Worm (Caenorhabditis elegans): ENCODE data around the gene set-28.
"Not testable (repeated sequence)": the region's sequence is repeated elsewhere in the genome, so short reads cannot be mapped to it uniquely, and the experiment has no call there.

set-28 gene

DNA sequence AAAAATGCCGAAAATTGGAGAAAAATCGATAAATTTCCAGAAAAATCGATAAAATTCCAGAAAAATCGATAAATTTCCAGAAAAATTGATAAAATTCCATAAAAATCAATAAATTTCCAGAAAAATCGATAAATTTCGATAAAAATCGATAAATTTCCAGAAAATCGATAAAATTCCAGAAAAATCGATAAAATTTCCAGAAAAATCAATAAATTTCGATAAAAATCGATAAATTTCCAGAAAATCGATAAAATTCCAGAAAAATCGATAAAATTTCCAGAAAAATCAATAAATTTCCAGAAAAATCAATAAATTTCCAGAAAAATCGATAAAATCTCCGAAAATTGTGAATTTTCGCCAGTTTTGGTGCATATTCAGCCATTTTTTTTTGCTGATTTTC lies 31.8 kb downstream of the set-28 start:
- TF ChIP-seq ceh-28 (tag; optimal IDR thresholded peaks at IDR 0.05) = peak; percentile 43

DNA sequence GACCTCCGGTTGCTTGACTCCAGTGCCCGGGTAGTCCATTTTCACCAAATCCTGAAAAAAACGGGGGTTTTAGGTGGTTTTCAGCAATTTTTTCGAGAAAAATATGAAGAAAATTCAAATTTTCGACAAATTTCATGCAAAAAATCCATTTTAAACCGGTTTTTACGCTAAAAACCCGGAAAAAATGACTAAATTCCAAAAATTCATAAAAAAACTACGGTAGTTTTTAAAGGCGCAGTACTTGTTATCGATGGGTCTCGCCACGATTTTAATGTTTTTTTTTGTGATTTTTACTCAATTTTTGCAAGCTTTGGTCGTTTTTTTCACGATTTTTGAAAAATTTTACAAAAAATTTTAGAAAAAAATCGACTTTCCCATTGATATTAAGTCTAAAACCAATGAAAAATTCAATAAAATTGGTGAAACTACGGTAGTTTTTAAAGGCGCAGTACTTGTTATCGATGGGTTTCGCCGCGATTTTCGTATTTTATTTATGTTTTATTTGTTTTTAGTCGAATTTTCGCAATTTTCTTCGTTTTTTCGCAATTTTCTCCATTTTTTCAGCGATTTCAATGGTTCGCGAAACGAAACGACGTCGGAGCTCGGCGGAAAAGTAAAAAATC lies 33.2 kb downstream of the set-28 start, which contains the start of the genes T08D2.6 and chkr-1:
Gene T08D2.6 (minus strand): TSS at position 51 of the 623 bp plus-strand sequence.
Gene chkr-1 (plus strand): TSS at position 573 of the 623 bp plus-strand sequence.
- not testable (repeated sequence) for TF ChIP-seq nhr-11, elt-2, fkh-2 (tag; optimal IDR thresholded peaks at IDR 0.05)

DNA sequence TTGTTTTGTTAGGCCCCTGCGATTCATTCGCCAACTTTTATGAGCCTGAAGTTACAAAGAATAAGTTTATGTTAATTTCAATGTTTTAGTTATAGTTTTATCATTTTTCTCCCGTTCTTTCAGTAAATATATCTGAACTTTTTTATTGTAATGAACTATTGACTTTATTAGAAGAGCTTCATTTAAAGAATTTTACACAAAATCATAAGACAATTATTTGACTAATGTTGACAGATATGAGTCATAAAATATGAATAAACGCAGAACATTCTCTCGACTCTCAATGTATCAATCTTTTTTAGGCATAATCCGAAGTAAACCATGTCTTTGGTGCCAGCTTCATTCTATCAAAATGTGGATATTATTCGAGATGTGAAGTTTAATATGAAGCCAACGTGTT lies 38.3 kb downstream of the set-28 start, which contains the start of the genes T08D2.5 and T08D2.4:
Gene T08D2.5 (plus strand): TSS at position 301 of the 400 bp plus-strand sequence.
Gene T08D2.4 (plus strand): TSS at position 322 of the 400 bp plus-strand sequence.
- TF ChIP-seq egl-27 (tag; optimal IDR thresholded peaks at IDR 0.05) (no peak), ceh-9 (tag; optimal IDR thresholded peaks at IDR 0.05) (no peak), daf-12 (tag; optimal IDR thresholded peaks at IDR 0.05) (no peak), snpc-4 (tag; optimal IDR thresholded peaks at IDR 0.05) (no peak), ceh-16 (tag; optimal IDR thresholded peaks at IDR 0.05) (no peak), pha-4 (tag; optimal IDR thresholded peaks at IDR 0.05) (no peak), unc-62 (GFP tag; optimal IDR thresholded peaks at IDR 0.05) (no peak), lsy-12 (tag; optimal IDR thresholded peaks at IDR 0.05) (no peak), elt-1 (tag; optimal IDR thresholded peaks at IDR 0.05) (no peak), lin-15B (tag; optimal IDR thresholded peaks at IDR 0.05) (no peak), pqm-1 (tag; optimal IDR thresholded peaks at IDR 0.05) (no peak), nhr-28 (tag; optimal IDR thresholded peaks at IDR 0.05) (no peak), elt-2 (tag; optimal IDR thresholded peaks at IDR 0.05) (no peak), ZK546.5 (tag; optimal IDR thresholded peaks at IDR 0.05) (no peak)

Data from whole organism, L3 larva.